Worm (Caenorhabditis elegans) whole organism, L1 larva: ENCODE results near the gene C01F1.5.

Experiments used
- alr-1 ChIP-seq: fragments of 200-800 bp; sonication (Bioruptor generic); optimal IDR thresholded peaks from 2 replicates; lab custom pipeline; 2018; ENCODE audit warnings: borderline replicate concordance, mild to moderate bottlenecking, missing genetic modification characterization, missing compliant biosample characterization
- ces-1 ChIP-seq: fragments of 150-350 bp; optimal IDR thresholded peaks from 2 replicates; lab custom pipeline; 2014; ENCODE audit warnings: missing biosample characterization, missing genetic modification reagents, missing genetic modification characterization
- fkh-10 ChIP-seq: sonication (generic microtip); optimal IDR thresholded peaks from 2 replicates; lab custom pipeline; 2017; ENCODE audit warnings: missing biosample characterization, missing genetic modification reagents, missing genetic modification characterization
- lin-15B ChIP-seq: fragments of 150-350 bp; sonication (generic microtip); optimal IDR thresholded peaks from 3 replicates; lab custom pipeline; 2014; ENCODE audit warnings: missing biosample characterization, missing genetic modification characterization
- mef-2 ChIP-seq: fragments of 150-350 bp; optimal IDR thresholded peaks from 2 replicates; lab custom pipeline; 2014; ENCODE audit warnings: missing biosample characterization, missing genetic modification characterization
- mep-1 ChIP-seq: fragments of 150-350 bp; optimal IDR thresholded peaks from 2 replicates; lab custom pipeline; 2014; ENCODE audit warnings: missing biosample characterization, missing genetic modification characterization
- nhr-11 ChIP-seq: fragments of 150-350 bp; optimal IDR thresholded peaks from 2 replicates; lab custom pipeline; 2014; ENCODE audit warnings: missing biosample characterization, missing genetic modification characterization
- nhr-12 ChIP-seq: sonication (generic microtip); optimal IDR thresholded peaks from 2 replicates; lab custom pipeline; 2017; ENCODE audit warnings: missing biosample characterization, missing genetic modification characterization
- nhr-28 ChIP-seq: fragments of 150-350 bp; optimal IDR thresholded peaks from 2 replicates; lab custom pipeline; 2014; ENCODE audit warnings: missing biosample characterization, missing genetic modification characterization
- nhr-71 ChIP-seq: sonication (generic microtip); optimal IDR thresholded peaks from 2 replicates; lab custom pipeline; 2016; ENCODE audit warnings: mild to moderate bottlenecking, missing genetic modification characterization, moderate library complexity, missing compliant biosample characterization
- nhr-77 ChIP-seq: fragments of 150-350 bp; optimal IDR thresholded peaks from 2 replicates; lab custom pipeline; 2014; ENCODE audit warnings: missing biosample characterization, missing genetic modification characterization
- nhr-90 ChIP-seq: sonication (generic microtip); optimal IDR thresholded peaks from 2 replicates; lab custom pipeline; 2016; ENCODE audit warnings: mild to moderate bottlenecking, missing genetic modification characterization, missing compliant biosample characterization; ENCODE audit not compliant: poor library complexity
- skn-1 ChIP-seq: fragments of 150-350 bp; optimal IDR thresholded peaks from 2 replicates; lab custom pipeline; 2014; ENCODE audit warnings: missing biosample characterization, missing genetic modification characterization

ce11 chrII:4246897-4247296 lies 34.7 kb downstream of the C01F1.5 start, which contains the start of gene gpa-11:
- TF ChIP-seq fkh-10 (GFP tag; lab: Kevin White, UChicago) = no peak
- no peak for TF ChIP-seq alr-1
- TF ChIP-seq nhr-28 (tag; lab: Kevin White, UChicago) = no peak
- no peak for TF ChIP-seq nhr-77 (tag; lab: Kevin White, UChicago)
- no peak for TF ChIP-seq skn-1 (tag; lab: Kevin White, UChicago)
- TF ChIP-seq lin-15B (tag; lab: Kevin White, UChicago) = no peak
- TF ChIP-seq mef-2 (tag; lab: Kevin White, UChicago) = no peak
- TF ChIP-seq nhr-71 = no peak
- no peak for TF ChIP-seq nhr-12 (tag; lab: Kevin White, UChicago)
- no peak for TF ChIP-seq nhr-90 (tag; lab: Kevin White, UChicago)
- TF ChIP-seq mep-1 (tag; lab: Kevin White, UChicago) = no peak
- TF ChIP-seq nhr-11 (tag; lab: Kevin White, UChicago) = no peak
- no peak for TF ChIP-seq ces-1 (GFP tag; lab: Kevin White, UChicago)
